Worm (Caenorhabditis elegans): Measurements from ENCODE around the gene lgg-2.

- TF ChIP-seq cog-1 (tag; optimal IDR thresholded peaks at IDR 0.05): no peak
- TF ChIP-seq klf-2 (GFP tag; conservative IDR thresholded peaks at IDR 0.05): no peak
- no peak for TF ChIP-seq med-1 (GFP tag; optimal IDR thresholded peaks at IDR 0.05; ENCODE audit: insufficient read depth)
- no peak for TF ChIP-seq ztf-23 (GFP tag; IDR thresholded peaks at IDR 0.05)
- TF ChIP-seq T22C8.4 (GFP tag; IDR thresholded peaks at IDR 0.05): no peak
- TF ChIP-seq flt-1 (GFP tag; IDR thresholded peaks at IDR 0.05): no peak
- no peak for TF ChIP-seq tab-1 (GFP tag; IDR thresholded peaks at IDR 0.05)
Measured at ce11 chrIV:10958230-10958588, 22.5 kb upstream of the lgg-2 start, which contains the start of gene sri-19.

Data from whole organism, midembryonic.